Fruit fly (Drosophila melanogaster): Measurements from ENCODE around the gene CG46311.

Gene CG46311

dm6 chrX:13637588-13637987 is 74.0 kb downstream of the CG46311 start:
- TF ChIP-seq CG32121 (GFP tag; IDR thresholded peaks at IDR 0.05), result no peak
- no peak for TF ChIP-seq CG17806 (tag; optimal IDR thresholded peaks at IDR 0.05)
- no peak for TF ChIP-seq rn (GFP tag; IDR thresholded peaks at IDR 0.05)
- TF ChIP-seq CG13204 (GFP tag; optimal IDR thresholded peaks at IDR 0.05), result no peak
- no peak for TF ChIP-seq fd96Ca (GFP tag; IDR thresholded peaks at IDR 0.05)
- TF ChIP-seq Pif1A (GFP tag; optimal IDR thresholded peaks at IDR 0.05), result no peak
- TF ChIP-seq Snoo (tag; optimal IDR thresholded peaks at IDR 0.05), result no peak
- no peak for TF ChIP-seq CG34367 (tag; optimal IDR thresholded peaks at IDR 0.05)
